Fruit fly (Drosophila melanogaster) whole organism, embryonic: ENCODE results near the gene mu2.

ENCODE experiments used
- Atf3 ChIP-seq: fragments of 200-800 bp; sonication (Bioruptor generic); optimal IDR thresholded peaks from 3 replicates; lab custom pipeline; 2016; ENCODE audit warnings: missing biosample characterization, missing genetic modification characterization
- C15 ChIP-seq: fragments of 200-800 bp; sonication (Bioruptor generic); IDR thresholded peaks from 3 replicates; pipeline ENCODE4 v1.3.6; 2022; ENCODE audit warnings: missing biosample characterization, missing genetic modification characterization
- CG10321 ChIP-seq: fragments of 200-800 bp; sonication (Bioruptor generic); IDR thresholded peaks from 2 replicates; pipeline ENCODE4 v1.3.6; 2022; ENCODE audit warnings: missing biosample characterization, missing genetic modification characterization
- CG10462 ChIP-seq: fragments of 200-800 bp; sonication (Bioruptor generic); optimal IDR thresholded peaks from 2 replicates; lab custom pipeline; 2016; ENCODE audit warnings: missing biosample characterization, missing genetic modification characterization
- CG11085 ChIP-seq: fragments of 200-800 bp; sonication (Bioruptor generic); IDR thresholded peaks from 2 replicates; pipeline ENCODE4 v1.3.6; 2022; ENCODE audit warnings: missing biosample characterization, missing genetic modification characterization
- CG11560 ChIP-seq: fragments of 200-800 bp; sonication (Bioruptor generic); IDR thresholded peaks from 3 replicates; pipeline ENCODE4 v1.3.6; 2022; ENCODE audit warnings: missing biosample characterization, missing genetic modification characterization
- CG11723 ChIP-seq: fragments of 200-800 bp; sonication (Bioruptor generic); optimal IDR thresholded peaks from 2 replicates; lab custom pipeline; 2017; ENCODE audit warnings: missing biosample characterization, mild to moderate bottlenecking, missing genetic modification characterization
- CG12155 ChIP-seq: fragments of 200-800 bp; sonication (Bioruptor generic); optimal IDR thresholded peaks from 3 replicates; lab custom pipeline; 2016; ENCODE audit warnings: missing biosample characterization, missing genetic modification characterization
- CG12219 ChIP-seq: fragments of 200-800 bp; sonication (Bioruptor generic); optimal IDR thresholded peaks from 3 replicates; lab custom pipeline; 2018; ENCODE audit warnings: missing biosample characterization, mild to moderate bottlenecking, missing genetic modification characterization
- CG12236 ChIP-seq: fragments of 200-800 bp; sonication (Bioruptor generic); optimal IDR thresholded peaks from 2 replicates; lab custom pipeline; 2016; ENCODE audit warnings: missing biosample characterization, missing genetic modification characterization
- CG13123 ChIP-seq: fragments of 200-800 bp; sonication (Bioruptor generic); optimal IDR thresholded peaks from 2 replicates; lab custom pipeline; 2016; ENCODE audit warnings: missing biosample characterization, missing genetic modification characterization
- CG15011 ChIP-seq: fragments of 200-800 bp; sonication (Bioruptor generic); optimal IDR thresholded peaks from 3 replicates; lab custom pipeline; 2018; ENCODE audit warnings: missing biosample characterization, mild to moderate bottlenecking, missing genetic modification characterization
- CG15479 ChIP-seq: fragments of 200-800 bp; sonication (Bioruptor generic); optimal IDR thresholded peaks from 3 replicates; lab custom pipeline; 2019; ENCODE audit warnings: missing biosample characterization, mild to moderate bottlenecking, missing genetic modification characterization, moderate library complexity
- CG15601 ChIP-seq: fragments of 200-800 bp; sonication (Bioruptor generic); optimal IDR thresholded peaks from 3 replicates; lab custom pipeline; 2019; ENCODE audit warnings: missing biosample characterization, mild to moderate bottlenecking, missing genetic modification characterization, moderate library complexity
- CG17359 ChIP-seq: fragments of 200-800 bp; sonication (Bioruptor generic); optimal IDR thresholded peaks from 3 replicates; lab custom pipeline; 2018; ENCODE audit warnings: missing biosample characterization, mild to moderate bottlenecking, missing genetic modification characterization, moderate library complexity
- CG17568 ChIP-seq: fragments of 200-800 bp; sonication (Bioruptor generic); optimal IDR thresholded peaks from 2 replicates; lab custom pipeline; 2018; ENCODE audit warnings: missing biosample characterization, mild to moderate bottlenecking, missing genetic modification characterization, moderate library complexity
- CG18599 ChIP-seq: fragments of 200-800 bp; sonication (Bioruptor generic); optimal IDR thresholded peaks from 3 replicates; lab custom pipeline; 2017; ENCODE audit warnings: missing biosample characterization, missing genetic modification characterization, mild to moderate bottlenecking, moderate library complexity, missing genetic modification reagents
- CG32532 ChIP-seq: fragments of 200-800 bp; sonication (Bioruptor generic); IDR thresholded peaks from 2 replicates; pipeline ENCODE4 v1.3.6; 2022; ENCODE audit warnings: missing biosample characterization, missing genetic modification characterization
- CG33213 ChIP-seq: fragments of 200-800 bp; sonication (Bioruptor generic); optimal IDR thresholded peaks from 3 replicates; lab custom pipeline; 2016; ENCODE audit warnings: missing biosample characterization, missing genetic modification characterization
- CG4328 ChIP-seq: fragments of 200-800 bp; sonication (Bioruptor generic); optimal IDR thresholded peaks from 3 replicates; lab custom pipeline; 2017; ENCODE audit warnings: missing biosample characterization, missing genetic modification reagents, missing genetic modification characterization
- CG4707 ChIP-seq: fragments of 200-800 bp; sonication (Bioruptor generic); optimal IDR thresholded peaks from 2 replicates; lab custom pipeline; 2018; ENCODE audit warnings: missing biosample characterization, mild to moderate bottlenecking, missing genetic modification characterization, moderate library complexity
- CG4730 ChIP-seq: fragments of 200-800 bp; sonication (Bioruptor generic); IDR thresholded peaks from 2 replicates; pipeline ENCODE4 v1.3.6; 2022; ENCODE audit warnings: missing biosample characterization, missing genetic modification characterization
- CG4820 ChIP-seq: fragments of 200-800 bp; sonication (Bioruptor generic); optimal IDR thresholded peaks from 3 replicates; lab custom pipeline; 2016; ENCODE audit warnings: missing biosample characterization, missing genetic modification characterization
- CG5953 ChIP-seq: fragments of 200-800 bp; sonication (Bioruptor generic); IDR thresholded peaks from 2 replicates; pipeline ENCODE4 v1.3.6; 2022; ENCODE audit warnings: missing biosample characterization, missing genetic modification characterization
- CG6765 ChIP-seq: fragments of 200-800 bp; sonication (Bioruptor generic); optimal IDR thresholded peaks from 3 replicates; lab custom pipeline; 2017; ENCODE audit warnings: missing biosample characterization, mild to moderate bottlenecking, missing genetic modification characterization
- CG7556 ChIP-seq: fragments of 200-800 bp; sonication (Bioruptor generic); optimal IDR thresholded peaks from 2 replicates; lab custom pipeline; 2017; ENCODE audit warnings: missing biosample characterization, mild to moderate bottlenecking, missing genetic modification characterization
- CG8281 ChIP-seq: fragments of 200-800 bp; sonication (Bioruptor generic); optimal IDR thresholded peaks from 2 replicates; lab custom pipeline; 2018; ENCODE audit warnings: missing biosample characterization, mild to moderate bottlenecking, missing genetic modification characterization, moderate library complexity
- CHES-1-like ChIP-seq: fragments of 200-800 bp; sonication (Bioruptor generic); optimal IDR thresholded peaks from 2 replicates; lab custom pipeline; 2016; ENCODE audit warnings: missing biosample characterization, missing genetic modification characterization
- D19A ChIP-seq: fragments of 200-800 bp; optimal IDR thresholded peaks from 3 replicates; lab custom pipeline; 2019; ENCODE audit warnings: missing biosample characterization, mild to moderate bottlenecking, missing genetic modification characterization, moderate library complexity
- H15 ChIP-seq: fragments of 200-800 bp; sonication (Bioruptor generic); IDR thresholded peaks from 3 replicates; pipeline ENCODE4 v1.3.6; 2022; ENCODE audit warnings: missing biosample characterization, missing genetic modification characterization
- H2.0 ChIP-seq: fragments of 200-800 bp; sonication (Bioruptor generic); IDR thresholded peaks from 2 replicates; pipeline ENCODE4 v1.3.6; 2022; ENCODE audit warnings: missing biosample characterization, missing genetic modification characterization
- HLH3B ChIP-seq: fragments of 200-800 bp; sonication (Bioruptor generic); IDR thresholded peaks from 2 replicates; pipeline ENCODE4 v1.3.6; 2022; ENCODE audit warnings: missing biosample characterization, missing genetic modification characterization
- NFAT ChIP-seq: fragments of 200-800 bp; sonication (Bioruptor generic); IDR thresholded peaks from 2 replicates; pipeline ENCODE4 v1.3.6; 2022; ENCODE audit warnings: missing biosample characterization, missing genetic modification characterization
- Neu2 ChIP-seq: fragments of 200-800 bp; sonication (Bioruptor generic); optimal IDR thresholded peaks from 3 replicates; lab custom pipeline; 2016; ENCODE audit warnings: missing biosample characterization, missing genetic modification characterization, borderline replicate concordance
- Nf-YA ChIP-seq: fragments of 200-800 bp; sonication (Bioruptor generic); IDR thresholded peaks from 2 replicates; pipeline ENCODE4 v1.3.6; 2022; ENCODE audit warnings: missing biosample characterization, missing genetic modification characterization
- Pdp1 ChIP-seq, 2 experiments: fragments of 200-800 bp; sonication (Bioruptor generic); optimal IDR thresholded peaks; 3 replicates each; lab custom pipeline; 2016; ENCODE audit warnings: missing biosample characterization in 2 of 2, missing genetic modification characterization in 2 of 2, mild to moderate bottlenecking in 1 of 2, moderate library complexity in 1 of 2
- Ptx1 ChIP-seq: fragments of 200-800 bp; sonication (Bioruptor generic); IDR thresholded peaks from 2 replicates; pipeline ENCODE4 v1.3.6; 2022; ENCODE audit warnings: missing biosample characterization, missing genetic modification characterization
- Stat92E ChIP-seq, 3 experiments: fragments of >200 bp in 2 of 3; fragments of 200-800 bp in 1 of 3; sonication (Bioruptor generic) in 1 of 3; optimal IDR thresholded peaks; 2 replicates each; lab custom pipeline; 2017 to 2019; ENCODE audit warnings: missing biosample characterization in 3 of 3, missing genetic modification characterization in 3 of 3, mild to moderate bottlenecking in 1 of 3, moderate library complexity in 1 of 3
- aop ChIP-seq: fragments of 200-800 bp; sonication (Bioruptor generic); IDR thresholded peaks from 2 replicates; pipeline ENCODE4 v1.3.6; 2022; ENCODE audit warnings: missing biosample characterization, missing genetic modification characterization
- btn ChIP-seq: fragments of 200-800 bp; sonication (Bioruptor generic); optimal IDR thresholded peaks from 2 replicates; lab custom pipeline; 2016; ENCODE audit warnings: missing biosample characterization, missing genetic modification characterization
- danr ChIP-seq: fragments of 200-800 bp; sonication (Bioruptor generic); IDR thresholded peaks from 2 replicates; pipeline ENCODE4 v1.3.6; 2022; ENCODE audit warnings: missing biosample characterization, missing genetic modification characterization
- dati ChIP-seq: fragments of 200-800 bp; sonication (Bioruptor generic); IDR thresholded peaks from 2 replicates; pipeline ENCODE4 v1.3.6; 2022; ENCODE audit warnings: missing biosample characterization, missing genetic modification characterization
- gsb ChIP-seq: fragments of 200-800 bp; sonication (Bioruptor generic); IDR thresholded peaks from 2 replicates; pipeline ENCODE4 v1.3.6; 2022; ENCODE audit warnings: missing biosample characterization, missing genetic modification characterization
- ham ChIP-seq: fragments of 200-800 bp; sonication (Bioruptor generic); IDR thresholded peaks from 2 replicates; pipeline ENCODE4 v1.3.6; 2022; ENCODE audit warnings: missing biosample characterization, missing genetic modification characterization
- her ChIP-seq: fragments of 200-800 bp; sonication (Bioruptor generic); optimal IDR thresholded peaks from 2 replicates; lab custom pipeline; 2016; ENCODE audit warnings: missing biosample characterization, missing genetic modification characterization
- luna ChIP-seq: fragments of 200-800 bp; sonication (Bioruptor generic); optimal IDR thresholded peaks from 2 replicates; lab custom pipeline; 2016; ENCODE audit warnings: missing biosample characterization, missing genetic modification characterization
- mam ChIP-seq: fragments of 200-800 bp; sonication (Bioruptor generic); optimal IDR thresholded peaks from 3 replicates; lab custom pipeline; 2016; ENCODE audit warnings: missing biosample characterization, missing genetic modification characterization
- row ChIP-seq: fragments of 200-800 bp; sonication (Bioruptor generic); IDR thresholded peaks from 3 replicates; pipeline ENCODE4 v1.3.6; 2022; ENCODE audit warnings: missing biosample characterization, missing genetic modification characterization
- vfl ChIP-seq: fragments of 200-800 bp; sonication (Bioruptor generic); optimal IDR thresholded peaks from 2 replicates; lab custom pipeline; 2016; ENCODE audit warnings: missing biosample characterization, missing genetic modification characterization
- wek ChIP-seq: fragments of 200-800 bp; sonication (Bioruptor generic); optimal IDR thresholded peaks from 3 replicates; lab custom pipeline; 2018; ENCODE audit warnings: missing biosample characterization, mild to moderate bottlenecking, missing genetic modification characterization, moderate library complexity
- zen ChIP-seq: fragments of 200-800 bp; sonication (Bioruptor generic); optimal IDR thresholded peaks from 3 replicates; lab custom pipeline; 2018; ENCODE audit warnings: missing biosample characterization, mild to moderate bottlenecking, missing genetic modification characterization, moderate library complexity

The mu2 gene

dm6 chr3L:1947463-1948126 is at the start of gene mu2, which contains the start of gene Cnb (continued):
- TF ChIP-seq CG15011 (GFP tag; lab: Kevin White, UChicago) (no peak), HLH3B (GFP tag; lab: Robert Waterston, UW) (no peak), CG17359 (tag; lab: Kevin White, UChicago) (no peak), CG4820 (GFP tag; lab: Kevin White, UChicago) (no peak), CG11085 (GFP tag; lab: Robert Waterston, UW) (no peak), Nf-YA (GFP tag; lab: Robert Waterston, UW) (no peak), CG4730 (GFP tag; lab: Robert Waterston, UW) (no peak), CG15601 (tag; lab: Kevin White, UChicago) (no peak), luna (no peak), D19A (no peak), Ptx1 (GFP tag; lab: Robert Waterston, UW) (0 out of 2 replicates have a peak, but pooled peaks have one; percentile 10), Atf3 (no peak), CG6765 (GFP tag; lab: Kevin White, UChicago) (no peak), NFAT (0 out of 2 replicates have a peak, but pooled peaks have one; percentile 44), btn (no peak), CG32532 (GFP tag; lab: Robert Waterston, UW) (peak; percentile 29; the same call in 1 of the 2 replicates), CG33213 (GFP tag; lab: Kevin White, UChicago) (no peak), Neu2 (GFP tag; lab: Kevin White, UChicago) (no peak), CG8281 (no peak), mam (no peak), C15 (GFP tag; lab: Robert Waterston, UW) (no peak), dati (no peak), CHES-1-like (GFP tag; lab: Kevin White, UChicago) (no peak), CG4707 (GFP tag; lab: Kevin White, UChicago) (no peak), her (no peak), CG11723 (GFP tag; lab: Kevin White, UChicago) (no peak), gsb (GFP tag; lab: Robert Waterston, UW) (no peak), aop (GFP tag; lab: Robert Waterston, UW) (no peak), wek (no peak), CG5953 (no peak), danr (no peak), CG12236 (GFP tag; lab: Kevin White, UChicago) (no peak), CG15479 (no peak), H2.0 (GFP tag; lab: Robert Waterston, UW) (no peak), CG4328 (GFP tag; lab: Kevin White, UChicago) (no peak), CG12219 (no peak), Stat92E (GFP tag; optimal IDR thresholded peaks at IDR 0.05; lab: Kevin White, UChicago) (no peak), CG13123 (GFP tag; lab: Kevin White, UChicago) (no peak), CG17568 (no peak), CG10462 (GFP tag; lab: Kevin White, UChicago) (no peak), CG10321 (0 out of 2 replicates have a peak, but pooled peaks have one; percentile 32), H15 (GFP tag; lab: Robert Waterston, UW) (no peak), CG11560 (no peak), row (GFP tag; lab: Robert Waterston, UW) (peak; percentile 89), zen (no peak), CG7556 (GFP tag; lab: Kevin White, UChicago) (no peak), CG12155 (no peak), ham (no peak), vfl (GFP tag; lab: Kevin White, UChicago) (no peak), CG18599 (no peak), Pdp1 (GFP tag; optimal IDR thresholded peaks at IDR 0.05; lab: Kevin White, UChicago) (no peak)
